Worm (Caenorhabditis elegans): Measurements from ENCODE around the gene K08D9.9.

DNA sequence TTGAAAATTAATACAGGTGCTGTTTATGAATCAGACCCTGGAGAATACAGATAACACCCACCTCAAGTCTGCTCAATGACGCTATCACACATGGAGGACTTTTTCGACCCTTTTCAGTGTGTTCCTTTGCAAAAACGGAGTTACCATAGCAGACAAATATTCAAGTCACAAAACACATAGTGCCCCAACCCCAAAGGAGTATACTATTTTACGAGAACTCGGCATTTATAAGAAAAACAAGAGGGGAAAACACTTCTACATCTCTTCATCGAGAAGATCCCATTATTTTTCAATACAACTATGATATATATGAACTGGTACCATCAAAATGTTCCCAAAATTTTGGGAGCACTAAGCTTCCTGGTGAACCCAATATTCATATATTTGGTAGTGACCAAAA lies 8.2 kb upstream of the K08D9.9 start, which contains the start of gene srj-7:
- TF ChIP-seq lim-6 (tag; optimal IDR thresholded peaks at IDR 0.05) = no peak
- TF ChIP-seq mec-3 (tag; optimal IDR thresholded peaks at IDR 0.05; ENCODE audit: borderline replicate concordance) = no peak
- no peak for TF ChIP-seq fkh-10 (GFP tag; optimal IDR thresholded peaks at IDR 0.05)
- TF ChIP-seq pha-4 (tag; optimal IDR thresholded peaks at IDR 0.05) = no peak
- no peak for TF ChIP-seq nhr-232 (tag; optimal IDR thresholded peaks at IDR 0.05)
